Worm (Caenorhabditis elegans) whole organism, L1 larva: ENCODE results near the gene idpp-14.
"Not testable (repeated sequence)": the region's sequence is repeated elsewhere in the genome, so short reads cannot be mapped to it uniquely, and the experiment has no call there.

Experiments used
- C34B4.2 ChIP-seq: sonication (generic microtip); optimal IDR thresholded peaks from 2 replicates; lab custom pipeline; 2017; ENCODE audit warnings: mild to moderate bottlenecking, missing genetic modification characterization, missing compliant biosample characterization
- ama-1 ChIP-seq: fragments of 150-350 bp; optimal IDR thresholded peaks from 2 replicates; lab custom pipeline; 2014
- elt-2 ChIP-seq: sonication (generic microtip); optimal IDR thresholded peaks from 2 replicates; lab custom pipeline; 2016; ENCODE audit warnings: missing genetic modification characterization, mild to moderate bottlenecking, inconsistent platforms, missing compliant biosample characterization, missing genetic modification reagents
- lin-14 ChIP-seq: fragments of 200-800 bp; sonication (Bioruptor generic); optimal IDR thresholded peaks from 2 replicates; lab custom pipeline; 2018; ENCODE audit warnings: mild to moderate bottlenecking, missing genetic modification characterization, moderate library complexity, missing compliant biosample characterization
- lin-15B ChIP-seq: fragments of 150-350 bp; sonication (generic microtip); optimal IDR thresholded peaks from 3 replicates; lab custom pipeline; 2014; ENCODE audit warnings: missing biosample characterization, missing genetic modification characterization
- lin-39 ChIP-seq: fragments of 150-350 bp; optimal IDR thresholded peaks from 2 replicates; lab custom pipeline; 2014; ENCODE audit warnings: missing biosample characterization, missing genetic modification reagents, missing genetic modification characterization
- lir-3 ChIP-seq: sonication (generic microtip); optimal IDR thresholded peaks from 2 replicates; lab custom pipeline; 2016; ENCODE audit warnings: mild to moderate bottlenecking, missing genetic modification characterization, moderate library complexity, missing compliant biosample characterization; ENCODE audit not compliant: poor library complexity
- nhr-28 ChIP-seq: fragments of 150-350 bp; optimal IDR thresholded peaks from 2 replicates; lab custom pipeline; 2014; ENCODE audit warnings: missing biosample characterization, missing genetic modification characterization
- nhr-85 ChIP-seq: sonication (generic microtip); peaks from one replicate; lab custom pipeline; 2016; ENCODE audit warnings: missing genetic modification characterization, inconsistent platforms, missing compliant biosample characterization
- nhr-90 ChIP-seq: sonication (generic microtip); optimal IDR thresholded peaks from 2 replicates; lab custom pipeline; 2016; ENCODE audit warnings: mild to moderate bottlenecking, missing genetic modification characterization, missing compliant biosample characterization; ENCODE audit not compliant: poor library complexity
- rnt-1 ChIP-seq: sonication (generic microtip); optimal IDR thresholded peaks from 2 replicates; lab custom pipeline; 2016; ENCODE audit warnings: mild to moderate bottlenecking, missing genetic modification characterization, moderate library complexity, missing compliant biosample characterization
- unc-130 ChIP-seq: fragments of 150-350 bp; optimal IDR thresholded peaks from 2 replicates; lab custom pipeline; 2017; ENCODE audit warnings: missing biosample characterization, missing genetic modification characterization, inconsistent platforms

ce11 chrX:16062385-16062784 lies 19.8 kb upstream of the idpp-14 start, which contains the start of gene T27A8.3:
- not testable (repeated sequence) for TF ChIP-seq nhr-90 (tag; lab: Kevin White, UChicago); elt-2; ama-1 (lab: Kevin White, UChicago); lin-39 (tag; lab: Kevin White, UChicago); unc-130 (tag; lab: Kevin White, UChicago); nhr-85 (tag; lab: Kevin White, UChicago); lin-14 (GFP tag; lab: Kevin White, UChicago); rnt-1 (tag; lab: Kevin White, UChicago); lir-3; lin-15B; nhr-28; C34B4.2
